Fruit fly (Drosophila melanogaster) whole organism, embryonic: ENCODE results near the gene CG4467.

Source experiments
- CG10209 ChIP-seq: fragments of 200-800 bp; sonication (Bioruptor generic); optimal IDR thresholded peaks from 3 replicates; lab custom pipeline; 2017; ENCODE audit warnings: missing biosample characterization, mild to moderate bottlenecking, missing genetic modification characterization, missing genetic modification reagents
- CG10366 ChIP-seq: fragments of 200-800 bp; sonication (Bioruptor generic); IDR thresholded peaks from 2 replicates; pipeline ENCODE4 v1.3.6; 2022; ENCODE audit warnings: missing biosample characterization, missing genetic modification characterization
- CG10543 ChIP-seq: fragments of 200-800 bp; sonication (Bioruptor generic); optimal IDR thresholded peaks from 3 replicates; lab custom pipeline; 2017; ENCODE audit warnings: missing biosample characterization, mild to moderate bottlenecking, missing genetic modification characterization, moderate library complexity
- CG10565 ChIP-seq: fragments of 200-800 bp; sonication (Bioruptor generic); optimal IDR thresholded peaks from 3 replicates; lab custom pipeline; 2016; ENCODE audit warnings: missing biosample characterization, mild to moderate bottlenecking, missing genetic modification characterization
- CG12391 ChIP-seq: fragments of 200-800 bp; sonication (Bioruptor generic); optimal IDR thresholded peaks from 3 replicates; lab custom pipeline; 2018; ENCODE audit warnings: missing biosample characterization, mild to moderate bottlenecking, missing genetic modification characterization, moderate library complexity
- CG15011 ChIP-seq: fragments of 200-800 bp; sonication (Bioruptor generic); optimal IDR thresholded peaks from 3 replicates; lab custom pipeline; 2018; ENCODE audit warnings: missing biosample characterization, mild to moderate bottlenecking, missing genetic modification characterization
- CG18262 ChIP-seq: fragments of 200-800 bp; optimal IDR thresholded peaks from 3 replicates; lab custom pipeline; 2019; ENCODE audit warnings: missing biosample characterization, mild to moderate bottlenecking, missing genetic modification characterization, moderate library complexity
- CG18599 ChIP-seq: fragments of 200-800 bp; sonication (Bioruptor generic); optimal IDR thresholded peaks from 3 replicates; lab custom pipeline; 2017; ENCODE audit warnings: missing biosample characterization, missing genetic modification characterization, mild to moderate bottlenecking, moderate library complexity, missing genetic modification reagents
- CG2120 ChIP-seq: fragments of 200-800 bp; sonication (Bioruptor generic); optimal IDR thresholded peaks from 3 replicates; lab custom pipeline; 2016; ENCODE audit warnings: missing biosample characterization, missing genetic modification characterization
- CG34422 ChIP-seq: fragments of 200-800 bp; sonication (Bioruptor generic); IDR thresholded peaks from 3 replicates; pipeline ENCODE4 v1.3.6; 2022; ENCODE audit warnings: missing biosample characterization, missing genetic modification characterization
- CG4360 ChIP-seq: fragments of 200-800 bp; sonication (Bioruptor generic); IDR thresholded peaks from 2 replicates; pipeline ENCODE4 v1.3.6; 2022; ENCODE audit warnings: missing biosample characterization, missing genetic modification characterization
- CG4404 ChIP-seq: fragments of 200-800 bp; sonication (Bioruptor generic); IDR thresholded peaks from 2 replicates; pipeline ENCODE4 v1.3.6; 2022; ENCODE audit warnings: missing biosample characterization, missing genetic modification characterization
- CG6654 ChIP-seq: fragments of 200-800 bp; sonication (Bioruptor generic); optimal IDR thresholded peaks from 2 replicates; lab custom pipeline; 2017; ENCODE audit warnings: missing biosample characterization, mild to moderate bottlenecking, missing genetic modification characterization
- CG7556 ChIP-seq: fragments of 200-800 bp; sonication (Bioruptor generic); optimal IDR thresholded peaks from 2 replicates; lab custom pipeline; 2017; ENCODE audit warnings: missing biosample characterization, mild to moderate bottlenecking, missing genetic modification characterization
- CG7839 ChIP-seq: fragments of 200-800 bp; sonication (Bioruptor generic); optimal IDR thresholded peaks from 3 replicates; lab custom pipeline; 2018; ENCODE audit warnings: missing biosample characterization, mild to moderate bottlenecking, missing genetic modification characterization, moderate library complexity
- CG7963 ChIP-seq: fragments of 200-800 bp; sonication (Bioruptor generic); IDR thresholded peaks from 3 replicates; pipeline ENCODE4 v1.3.6; 2022; ENCODE audit warnings: missing biosample characterization, missing genetic modification characterization; ENCODE audit not compliant: partially characterized antibody
- CG8290 ChIP-seq, 3 experiments: fragments of 200-800 bp; sonication (Bioruptor generic); optimal IDR thresholded peaks; 2 replicates each; lab custom pipeline; 2016 to 2019; ENCODE audit warnings: missing biosample characterization in 3 of 3, missing genetic modification characterization in 3 of 3, mild to moderate bottlenecking in 2 of 3, moderate library complexity in 1 of 3
- CG8765 ChIP-seq: fragments of 200-800 bp; sonication (Bioruptor generic); IDR thresholded peaks from 2 replicates; pipeline ENCODE4 v1.3.6; 2022; ENCODE audit warnings: missing biosample characterization, missing genetic modification characterization
- CG9727 ChIP-seq: fragments of 200-800 bp; sonication (Bioruptor generic); optimal IDR thresholded peaks from 3 replicates; lab custom pipeline; 2017; ENCODE audit warnings: missing biosample characterization, mild to moderate bottlenecking, missing genetic modification characterization
- CG9932 ChIP-seq: fragments of 200-800 bp; sonication (Bioruptor generic); IDR thresholded peaks from 2 replicates; pipeline ENCODE4 v1.3.6; 2022; ENCODE audit warnings: missing biosample characterization, missing genetic modification characterization
- E2f2 ChIP-seq: fragments of 200-800 bp; sonication (Bioruptor generic); IDR thresholded peaks from 2 replicates; pipeline ENCODE4 v1.3.6; 2022; ENCODE audit warnings: missing biosample characterization, missing genetic modification characterization
- Ets65A ChIP-seq: fragments of 200-800 bp; sonication (Bioruptor generic); peaks from one replicate; lab custom pipeline; 2016; ENCODE audit warnings: missing biosample characterization, missing genetic modification characterization
- Fer1 ChIP-seq: fragments of 200-800 bp; sonication (Bioruptor generic); optimal IDR thresholded peaks from 2 replicates; lab custom pipeline; 2017; ENCODE audit warnings: missing biosample characterization, mild to moderate bottlenecking, missing genetic modification characterization
- HLH3B ChIP-seq: fragments of 200-800 bp; sonication (Bioruptor generic); IDR thresholded peaks from 2 replicates; pipeline ENCODE4 v1.3.6; 2022; ENCODE audit warnings: missing biosample characterization, missing genetic modification characterization
- HLH54F ChIP-seq: fragments of 200-800 bp; sonication (Bioruptor generic); optimal IDR thresholded peaks from 3 replicates; lab custom pipeline; 2016; ENCODE audit warnings: missing biosample characterization, missing genetic modification characterization
- Hey ChIP-seq: fragments of 200-800 bp; sonication (Bioruptor generic); optimal IDR thresholded peaks from 3 replicates; lab custom pipeline; 2018; ENCODE audit warnings: missing biosample characterization, mild to moderate bottlenecking, missing genetic modification characterization
- Hmr ChIP-seq: fragments of 200-800 bp; sonication (Bioruptor generic); optimal IDR thresholded peaks from 3 replicates; lab custom pipeline; 2017; ENCODE audit warnings: mild to moderate bottlenecking, missing biosample characterization, missing genetic modification reagents, missing genetic modification characterization
- Hsf ChIP-seq: fragments of 200-800 bp; sonication (Bioruptor generic); optimal IDR thresholded peaks from 3 replicates; lab custom pipeline; 2016; ENCODE audit warnings: missing biosample characterization, missing genetic modification characterization
- Lhr ChIP-seq: fragments of 200-800 bp; sonication (Bioruptor generic); optimal IDR thresholded peaks from 3 replicates; lab custom pipeline; 2017; ENCODE audit warnings: mild to moderate bottlenecking, missing biosample characterization, missing genetic modification reagents, missing genetic modification characterization
- NC2β ChIP-seq: fragments of 200-800 bp; sonication (Bioruptor generic); optimal IDR thresholded peaks from 2 replicates; lab custom pipeline; 2016; ENCODE audit warnings: missing biosample characterization, missing genetic modification characterization
- NFAT ChIP-seq: fragments of 200-800 bp; sonication (Bioruptor generic); IDR thresholded peaks from 2 replicates; pipeline ENCODE4 v1.3.6; 2022; ENCODE audit warnings: missing biosample characterization, missing genetic modification characterization
- Pdp1 ChIP-seq, 2 experiments: fragments of 200-800 bp; sonication (Bioruptor generic); optimal IDR thresholded peaks; 3 replicates each; lab custom pipeline; 2016; ENCODE audit warnings: missing biosample characterization in 2 of 2, missing genetic modification characterization in 2 of 2, mild to moderate bottlenecking in 1 of 2, moderate library complexity in 1 of 2
- Rx ChIP-seq: fragments of 200-800 bp; sonication (Bioruptor generic); IDR thresholded peaks from 2 replicates; pipeline ENCODE4 v1.3.6; 2022; ENCODE audit warnings: missing biosample characterization, missing genetic modification characterization
- Spps ChIP-seq: fragments of 200-800 bp; sonication (Bioruptor generic); optimal IDR thresholded peaks from 2 replicates; lab custom pipeline; 2018; ENCODE audit warnings: missing biosample characterization, mild to moderate bottlenecking, missing genetic modification characterization
- Xrp1 ChIP-seq: fragments of 200-800 bp; sonication (Bioruptor generic); IDR thresholded peaks from 2 replicates; pipeline ENCODE4 v1.3.6; 2022; ENCODE audit warnings: missing biosample characterization, missing genetic modification characterization
- chinmo ChIP-seq: fragments of 200-800 bp; sonication (Bioruptor generic); IDR thresholded peaks from 4 replicates; pipeline ENCODE4 v1.3.6; 2022; ENCODE audit warnings: missing biosample characterization, missing genetic modification characterization; ENCODE audit not compliant: partially characterized antibody
- dysf ChIP-seq: fragments of 200-800 bp; sonication (Bioruptor generic); IDR thresholded peaks from 3 replicates; pipeline ENCODE4 v1.3.6; 2022; ENCODE audit warnings: missing biosample characterization, missing genetic modification characterization
- grau ChIP-seq: fragments of 200-800 bp; optimal IDR thresholded peaks from 3 replicates; lab custom pipeline; 2019; ENCODE audit warnings: missing biosample characterization, mild to moderate bottlenecking, missing genetic modification characterization, moderate library complexity
- ken ChIP-seq: fragments of 200-800 bp; sonication (Bioruptor generic); IDR thresholded peaks from 3 replicates; pipeline ENCODE4 v1.3.6; 2022; ENCODE audit warnings: missing biosample characterization, missing genetic modification characterization
- lilli ChIP-seq: fragments of 200-800 bp; sonication (Bioruptor generic); optimal IDR thresholded peaks from 3 replicates; lab custom pipeline; 2016; ENCODE audit warnings: missing biosample characterization, missing genetic modification characterization
- mirr ChIP-seq: fragments of 200-800 bp; sonication (Bioruptor generic); optimal IDR thresholded peaks from 3 replicates; lab custom pipeline; 2018; ENCODE audit warnings: missing biosample characterization, mild to moderate bottlenecking, missing genetic modification characterization
- otp ChIP-seq: fragments of 200-800 bp; sonication (Bioruptor generic); IDR thresholded peaks from 3 replicates; pipeline ENCODE4, ENCODE4 v1.3.6; 2022; ENCODE audit warnings: missing biosample characterization, missing genetic modification characterization
- pros ChIP-seq: fragments of 200-800 bp; sonication (Bioruptor generic); optimal IDR thresholded peaks from 3 replicates; lab custom pipeline; 2019; ENCODE audit warnings: missing biosample characterization, mild to moderate bottlenecking, missing genetic modification characterization, moderate library complexity
- slbo ChIP-seq: fragments of 200-800 bp; sonication (Bioruptor generic); IDR thresholded peaks from 2 replicates; pipeline ENCODE4 v1.3.6; 2022; ENCODE audit warnings: missing biosample characterization, missing genetic modification characterization
- sob ChIP-seq: fragments of 200-800 bp; sonication (Bioruptor generic); IDR thresholded peaks from 2 replicates; pipeline ENCODE4 v1.3.6; 2022; ENCODE audit warnings: missing biosample characterization, missing genetic modification characterization
- trh ChIP-seq: fragments of 200-800 bp; sonication (Bioruptor generic); optimal IDR thresholded peaks from 2 replicates; lab custom pipeline; 2016; ENCODE audit warnings: missing biosample characterization, missing genetic modification characterization
- tx ChIP-seq: fragments of 200-800 bp; sonication (Bioruptor generic); optimal IDR thresholded peaks from 2 replicates; lab custom pipeline; 2016; ENCODE audit warnings: missing biosample characterization, missing genetic modification characterization
- zf30C ChIP-seq: fragments of 200-800 bp; sonication (Bioruptor generic); optimal IDR thresholded peaks from 3 replicates; lab custom pipeline; 2018; ENCODE audit warnings: missing biosample characterization, mild to moderate bottlenecking, missing genetic modification characterization
- zfh2 ChIP-seq: fragments of 200-800 bp; sonication (Bioruptor generic); optimal IDR thresholded peaks from 2 replicates; lab custom pipeline; 2016; ENCODE audit warnings: missing biosample characterization, missing genetic modification characterization

CG4467 gene

dm6 chr3R:23191108-23191771, 57.5 kb downstream of the CG4467 start (continued):
- TF ChIP-seq dysf (peak; percentile 58; the same call in 2 of the 3 replicates), Hsf (GFP tag; lab: Kevin White, UChicago) (peak; percentile 1), Ets65A (GFP tag; lab: Kevin White, UChicago) (no peak), Rx (GFP tag; lab: Robert Waterston, UW) (0 out of 2 replicates have a peak, but pooled peaks have one; percentile 12), Xrp1 (GFP tag; lab: Robert Waterston, UW) (peak; percentile 31; the same call in 1 of the 2 replicates), zf30C (GFP tag; lab: Kevin White, UChicago) (peak; percentile 76), CG10209 (GFP tag; lab: Kevin White, UChicago) (peak; percentile 10), trh (GFP tag; lab: Kevin White, UChicago) (no peak), CG7556 (peak; percentile 9), Spps (tag; lab: Kevin White, UChicago) (no peak), otp (GFP tag; lab: Robert Waterston, UW) (no peak), CG8290 (GFP tag; optimal IDR thresholded peaks at IDR 0.05; lab: Kevin White, UChicago) (no peak), CG8290 (tag; optimal IDR thresholded peaks at IDR 0.05; lab: Kevin White, UChicago) (no peak), mirr (GFP tag; lab: Kevin White, UChicago) (no peak), CG7839 (tag; lab: Kevin White, UChicago) (peak; percentile 46), slbo (GFP tag; lab: Robert Waterston, UW) (peak; percentile 61; the same call in 1 of the 2 replicates), zfh2 (GFP tag; lab: Kevin White, UChicago) (peak; percentile 28), CG9727 (GFP tag; lab: Kevin White, UChicago) (no peak), CG9932 (GFP tag; lab: Robert Waterston, UW) (peak; percentile 67), CG18599 (peak; percentile 57), Hey (tag; lab: Kevin White, UChicago) (peak; percentile 80), CG34422 (GFP tag; lab: Robert Waterston, UW) (peak; percentile 12; the same call in 1 of the 3 replicates), E2f2 (GFP tag; lab: Robert Waterston, UW) (0 out of 2 replicates have a peak, but pooled peaks have one; percentile 25), pros (GFP tag; lab: Kevin White, UChicago) (no peak), CG18262 (tag; lab: Kevin White, UChicago) (peak; percentile 21), Fer1 (GFP tag; lab: Kevin White, UChicago) (peak; percentile 3), HLH3B (GFP tag; lab: Robert Waterston, UW) (peak; percentile 8; the same call in 1 of the 2 replicates), tx (GFP tag; lab: Kevin White, UChicago) (peak; percentile 2), CG10366 (0 out of 2 replicates have a peak, but pooled peaks have one; percentile 17), CG10543 (peak; percentile 79), CG12391 (peak; percentile 11), Hmr (GFP tag; lab: Kevin White, UChicago) (peak; percentile 28), NC2β (GFP tag; lab: Kevin White, UChicago) (no peak), CG4360 (GFP tag; lab: Robert Waterston, UW) (0 out of 2 replicates have a peak, but pooled peaks have one; percentile 37), CG2120 (GFP tag; lab: Kevin White, UChicago) (peak; percentile 70), sob (GFP tag; lab: Robert Waterston, UW) (peak; percentile 55), Lhr (GFP tag; lab: Kevin White, UChicago) (no peak), CG10565 (GFP tag; lab: Kevin White, UChicago) (no peak), CG7963 (GFP tag; lab: Robert Waterston, UW) (no peak), CG15011 (GFP tag; lab: Kevin White, UChicago) (no peak), HLH54F (GFP tag; lab: Kevin White, UChicago) (peak; percentile 21), NFAT (GFP tag; lab: Robert Waterston, UW) (peak; percentile 67), lilli (GFP tag; lab: Kevin White, UChicago) (peak; percentile 34), CG6654 (no peak), Pdp1 (GFP tag; optimal IDR thresholded peaks at IDR 0.05; lab: Kevin White, UChicago) (peak in 1 of 2 experiments; percentile 30), ken (no peak), CG4404 (GFP tag; lab: Robert Waterston, UW) (no peak), grau (tag; lab: Kevin White, UChicago) (peak; percentile 51), chinmo (GFP tag; lab: Robert Waterston, UW) (peak; percentile 79; the same call in 2 of the 4 replicates), CG8765 (GFP tag; lab: Robert Waterston, UW) (no peak)
